Worm (Caenorhabditis elegans) whole organism, young adult: Measurements from ENCODE around the gene F07B7.7.
A peak's percentile ranks its signal among the peaks of the same experiment; 100 is the strongest.
"Not testable (repeated sequence)": the region's sequence is repeated elsewhere in the genome, so short reads cannot be mapped to it uniquely, and the experiment has no call there.

Source experiments
- B0019.2 ChIP-seq: fragments of 200-800 bp; sonication (Bioruptor generic); conservative IDR thresholded peaks from 2 replicates; pipeline ENCODE4 v1.3.6; 2022; ENCODE audit warnings: missing genetic modification reagents, missing genetic modification characterization, missing compliant biosample characterization
- F52B5.7 ChIP-seq: sonication (generic microtip); optimal IDR thresholded peaks from 2 replicates; lab custom pipeline; 2016; ENCODE audit warnings: mild to moderate bottlenecking, missing genetic modification characterization, missing compliant biosample characterization
- K12H6.12 ChIP-seq: fragments of 200-800 bp; sonication (Bioruptor generic); optimal IDR thresholded peaks from 2 replicates; lab custom pipeline; 2018; ENCODE audit warnings: mild to moderate bottlenecking, missing genetic modification characterization, missing compliant biosample characterization
- aptf-3 ChIP-seq: fragments of 200-800 bp; sonication (Bioruptor generic); IDR thresholded peaks from 2 replicates; pipeline ENCODE4 v1.3.6; 2022; ENCODE audit warnings: missing genetic modification characterization, missing compliant biosample characterization
- attf-3 ChIP-seq: fragments of 200-800 bp; sonication (Bioruptor generic); conservative IDR thresholded peaks from 2 replicates; pipeline ENCODE4 v1.3.6; 2022; ENCODE audit warnings: missing genetic modification reagents, missing genetic modification characterization, missing compliant biosample characterization
- ceh-27 ChIP-seq: fragments of 200-800 bp; sonication (Bioruptor generic); optimal IDR thresholded peaks from 2 replicates; lab custom pipeline; 2018; ENCODE audit warnings: mild to moderate bottlenecking, missing genetic modification characterization, moderate library complexity, missing compliant biosample characterization
- dox-1 ChIP-seq: fragments of 200-800 bp; sonication (Bioruptor generic); IDR thresholded peaks from 2 replicates; pipeline ENCODE4 v1.3.6; 2022; ENCODE audit warnings: missing genetic modification reagents, missing genetic modification characterization, missing compliant biosample characterization
- dpff-1 ChIP-seq: sonication (generic microtip); optimal IDR thresholded peaks from 2 replicates; lab custom pipeline; 2017; ENCODE audit warnings: mild to moderate bottlenecking, missing genetic modification characterization, missing compliant biosample characterization
- egl-44 ChIP-seq: fragments of 200-800 bp; sonication (Bioruptor generic); IDR thresholded peaks from 2 replicates; pipeline ENCODE4 v1.3.6; 2022; ENCODE audit warnings: missing genetic modification reagents, missing genetic modification characterization, missing compliant biosample characterization
- ekl-4 ChIP-seq: fragments of 200-800 bp; sonication (Bioruptor generic); IDR thresholded peaks from 2 replicates; pipeline ENCODE4 v1.3.6; 2022; ENCODE audit warnings: missing genetic modification reagents, missing genetic modification characterization, missing compliant biosample characterization
- let-607 ChIP-seq, 2 experiments: fragments of 200-800 bp in 1 of 2; sonication (Bioruptor generic) in 1 of 2; sonication (generic microtip) in 1 of 2; optimal IDR thresholded peaks; 2 replicates each; lab custom pipeline; 2016 to 2018; ENCODE audit warnings: mild to moderate bottlenecking in 2 of 2, missing compliant biosample characterization in 2 of 2, missing genetic modification characterization in 2 of 2, moderate library complexity in 2 of 2, missing genotype in 1 of 2
- mcd-1 ChIP-seq: fragments of 200-800 bp; sonication (Bioruptor generic); IDR thresholded peaks from 2 replicates; pipeline ENCODE4 v1.3.6; 2022; ENCODE audit warnings: missing genetic modification reagents, missing genetic modification characterization, missing compliant biosample characterization
- mes-4 ChIP-seq: sonication (generic microtip); optimal IDR thresholded peaks from 2 replicates; lab custom pipeline; 2016; ENCODE audit warnings: missing genotype, missing genetic modification characterization, missing compliant biosample characterization
- nhr-179 ChIP-seq: sonication (generic microtip); optimal IDR thresholded peaks from 2 replicates; lab custom pipeline; 2016; ENCODE audit warnings: mild to moderate bottlenecking, missing genetic modification characterization, missing compliant biosample characterization
- rcor-1 ChIP-seq: fragments of 200-800 bp; sonication (Bioruptor generic); IDR thresholded peaks from 2 replicates; pipeline ENCODE4 v1.3.6; 2022; ENCODE audit warnings: missing genetic modification reagents, missing genetic modification characterization, missing compliant biosample characterization
- snpc-3.4 ChIP-seq: sonication (generic microtip); optimal IDR thresholded peaks from 2 replicates; lab custom pipeline; 2017; ENCODE audit warnings: missing genetic modification characterization, mild to moderate bottlenecking, missing compliant biosample characterization, antibody characterized with exemption, moderate library complexity, missing genotype, missing genetic modification reagents
- tbx-9 ChIP-seq: sonication (generic microtip); optimal IDR thresholded peaks from 2 replicates; lab custom pipeline; 2016; ENCODE audit warnings: borderline replicate concordance, missing genetic modification characterization, inconsistent platforms, missing compliant biosample characterization
- unc-130 ChIP-seq: sonication (generic microtip); optimal IDR thresholded peaks from 2 replicates; lab custom pipeline; 2016; ENCODE audit warnings: missing genetic modification reagents, missing genetic modification characterization, missing compliant biosample characterization

The F07B7.7 gene

ce11 chrV:8800978-8801559 lies 34.3 kb upstream of the F07B7.7 start, which contains the start of gene magu-2:
Gene magu-2 (minus strand): TSS chrV:8801028.
- TF ChIP-seq ceh-27 (GFP tag; lab: Kevin White, UChicago) (peak; percentile 16), egl-44 (GFP tag; lab: Robert Waterston, UW) (no peak)

- TF ChIP-seq mcd-1 (GFP tag; lab: Robert Waterston, UW) (no peak), K12H6.12 (tag; lab: Kevin White, UChicago) (peak; percentile 32)
Observed at ce11 chrV:8802252-8802651, 33.2 kb upstream of the F07B7.7 start.

ce11 chrV:8805047-8805446 lies 30.4 kb upstream of the F07B7.7 start:
- no peak for TF ChIP-seq ekl-4 (GFP tag; lab: Robert Waterston, UW)
- no peak for TF ChIP-seq snpc-3.4 (tag; lab: Kevin White, UChicago)
- TF ChIP-seq B0019.2 (GFP tag; lab: Robert Waterston, UW) = no peak
- no peak for TF ChIP-seq mes-4 (tag; lab: Kevin White, UChicago)
- no peak for TF ChIP-seq rcor-1 (GFP tag; lab: Robert Waterston, UW)
- no peak for TF ChIP-seq F52B5.7 (tag; lab: Kevin White, UChicago)
- no peak for TF ChIP-seq attf-3 (GFP tag; lab: Robert Waterston, UW)
- TF ChIP-seq dox-1 (GFP tag; lab: Robert Waterston, UW) = no peak
- TF ChIP-seq aptf-3 (GFP tag; lab: Robert Waterston, UW) = no peak
- TF ChIP-seq let-607 (tag; optimal IDR thresholded peaks at IDR 0.05; lab: Kevin White, UChicago) = no peak
- no peak for TF ChIP-seq tbx-9

ce11 chrV:8819855-8820254 lies 15.6 kb upstream of the F07B7.7 start, which contains the start of gene rpm-1:
Gene rpm-1 (minus strand): TSS chrV:8819955.
- not testable (repeated sequence) for TF ChIP-seq unc-130 (GFP tag; lab: Kevin White, UChicago); dox-1 (GFP tag; lab: Robert Waterston, UW); nhr-179 (tag; lab: Kevin White, UChicago)
- TF ChIP-seq, all 124 proteins: peak for 0; not testable (repeated sequence) for 124

ce11 chrV:8861949-8862348 lies 26.5 kb downstream of the F07B7.7 start, which contains the start of gene F07B7.12:
Gene F07B7.12 (minus strand): TSS chrV:8862049.
- not testable (repeated sequence) for TF ChIP-seq aptf-3 (GFP tag; lab: Robert Waterston, UW); dpff-1; attf-3 (GFP tag; lab: Robert Waterston, UW)
- TF ChIP-seq, all 124 proteins: peak for 0; not testable (repeated sequence) for 124
